Fruit fly (Drosophila melanogaster) whole organism, pupa: ENCODE results near the gene CG33514.

Experiments used
- CG10348 ChIP-seq: fragments of 200-800 bp; sonication (Bioruptor generic); IDR thresholded peaks from 2 replicates; pipeline ENCODE4 v1.3.6; 2022; ENCODE audit warnings: missing biosample characterization, missing genetic modification characterization
- CG12605 ChIP-seq: fragments of 200-800 bp; sonication (Bioruptor generic); IDR thresholded peaks from 2 replicates; pipeline ENCODE4 v1.3.6; 2022; ENCODE audit warnings: missing biosample characterization, missing genetic modification characterization
- CG13204 ChIP-seq: fragments of 200-800 bp; sonication (Bioruptor generic); optimal IDR thresholded peaks from 2 replicates; lab custom pipeline; 2018; ENCODE audit warnings: missing biosample characterization, mild to moderate bottlenecking, missing genetic modification characterization, moderate library complexity
- CG14655 ChIP-seq: fragments of 200-800 bp; sonication (Bioruptor generic); optimal IDR thresholded peaks from 3 replicates; lab custom pipeline; 2017; ENCODE audit warnings: mild to moderate bottlenecking, missing biosample characterization, missing genetic modification reagents, missing genetic modification characterization
- CG15710 ChIP-seq: fragments of 200-800 bp; sonication (Bioruptor generic); optimal IDR thresholded peaks from 2 replicates; lab custom pipeline; 2018; ENCODE audit warnings: missing biosample characterization, mild to moderate bottlenecking, missing genetic modification characterization, moderate library complexity
- CG17806 ChIP-seq: fragments of 200-800 bp; sonication (Bioruptor generic); optimal IDR thresholded peaks from 2 replicates; lab custom pipeline; 2018; ENCODE audit warnings: missing biosample characterization, mild to moderate bottlenecking, missing genetic modification characterization, moderate library complexity
- CG32121 ChIP-seq: fragments of 200-800 bp; sonication (Bioruptor generic); IDR thresholded peaks from 2 replicates; pipeline ENCODE4 v1.3.6; 2022; ENCODE audit warnings: missing biosample characterization, missing genetic modification characterization
- CG34367 ChIP-seq: fragments of 200-800 bp; sonication (Bioruptor generic); optimal IDR thresholded peaks from 2 replicates; lab custom pipeline; 2018; ENCODE audit warnings: missing biosample characterization, mild to moderate bottlenecking, missing genetic modification characterization
- CG4496 ChIP-seq: fragments of 200-800 bp; sonication (Bioruptor generic); IDR thresholded peaks from 3 replicates; pipeline ENCODE4 v1.3.6; 2022; ENCODE audit warnings: missing biosample characterization, missing genetic modification characterization
- CG8159 ChIP-seq: fragments of 200-800 bp; sonication (Bioruptor generic); optimal IDR thresholded peaks from 3 replicates; lab custom pipeline; 2018; ENCODE audit warnings: missing biosample characterization, mild to moderate bottlenecking, missing genetic modification characterization, moderate library complexity
- CG8301 ChIP-seq: fragments of 200-800 bp; sonication (Bioruptor generic); optimal IDR thresholded peaks from 2 replicates; lab custom pipeline; 2018; ENCODE audit warnings: missing biosample characterization, mild to moderate bottlenecking, missing genetic modification characterization
- CG9948 ChIP-seq: fragments of 200-800 bp; sonication (Bioruptor generic); optimal IDR thresholded peaks from 2 replicates; lab custom pipeline; 2018; ENCODE audit warnings: missing biosample characterization, mild to moderate bottlenecking, missing genetic modification characterization, moderate library complexity
- D1 ChIP-seq: fragments of 200-800 bp; sonication (Bioruptor generic); optimal IDR thresholded peaks from 2 replicates; lab custom pipeline; 2018; ENCODE audit warnings: missing biosample characterization, mild to moderate bottlenecking, missing genetic modification characterization, moderate library complexity
- EcR ChIP-seq: fragments of 200-800 bp; sonication (Bioruptor generic); optimal IDR thresholded peaks from 3 replicates; lab custom pipeline; 2019; ENCODE audit warnings: missing biosample characterization, missing genetic modification characterization, mild to moderate bottlenecking, moderate library complexity, missing genetic modification reagents
- Ets98B ChIP-seq: fragments of 200-800 bp; sonication (Bioruptor generic); IDR thresholded peaks from 2 replicates; pipeline ENCODE4 v1.3.6; 2022; ENCODE audit warnings: missing biosample characterization, missing genetic modification characterization
- Pif1A ChIP-seq: fragments of 200-800 bp; sonication (Bioruptor generic); optimal IDR thresholded peaks from 3 replicates; lab custom pipeline; 2016; ENCODE audit warnings: missing biosample characterization, missing genetic modification characterization
- Pif1B ChIP-seq: fragments of 200-800 bp; sonication (Bioruptor generic); optimal IDR thresholded peaks from 3 replicates; lab custom pipeline; 2016; ENCODE audit warnings: missing biosample characterization, missing genetic modification characterization
- fd96Ca ChIP-seq: fragments of 200-800 bp; sonication (Bioruptor generic); IDR thresholded peaks from 3 replicates; pipeline ENCODE4 v1.3.6; 2022; ENCODE audit warnings: missing biosample characterization, missing genetic modification characterization
- gl ChIP-seq: fragments of 200-800 bp; sonication (Bioruptor generic); optimal IDR thresholded peaks from 2 replicates; lab custom pipeline; 2018; ENCODE audit warnings: missing biosample characterization, mild to moderate bottlenecking, missing genetic modification characterization
- rn ChIP-seq: fragments of 200-800 bp; sonication (Bioruptor generic); IDR thresholded peaks from 2 replicates; pipeline ENCODE4 v1.3.6; 2022; ENCODE audit warnings: missing biosample characterization, missing genetic modification characterization

Gene CG33514

dm6 chr3L:4352649-4353048 lies 12.6 kb upstream of the CG33514 start:
- TF ChIP-seq EcR (GFP tag; lab: Kevin White, UChicago), result peak; percentile 36
- no peak for TF ChIP-seq CG15710 (tag; lab: Kevin White, UChicago)

dm6 chr3L:4353657-4354075 lies 11.6 kb upstream of the CG33514 start:
- peak; percentile 54 for TF ChIP-seq CG8159 (tag; lab: Kevin White, UChicago)
- peak; percentile 34 for TF ChIP-seq Pif1A (GFP tag; lab: Kevin White, UChicago)
- peak; percentile 40 for TF ChIP-seq CG14655 (GFP tag; lab: Kevin White, UChicago)
- no peak for TF ChIP-seq rn
- TF ChIP-seq CG15710 (tag; lab: Kevin White, UChicago), result no peak
- TF ChIP-seq CG9948 (tag; lab: Kevin White, UChicago), result peak; percentile 38
- peak; percentile 21 for TF ChIP-seq CG17806 (tag; lab: Kevin White, UChicago)
- TF ChIP-seq CG12605, result no peak
- peak; percentile 52; the same call in 1 of the 3 replicates for TF ChIP-seq CG4496 (GFP tag; lab: Robert Waterston, UW)
- 0 out of 2 replicates have a peak, but pooled peaks have one; percentile 10 for TF ChIP-seq Ets98B (GFP tag; lab: Robert Waterston, UW)
- no peak for TF ChIP-seq CG34367
- TF ChIP-seq fd96Ca (GFP tag; lab: Robert Waterston, UW), result 0 out of 3 replicates have a peak, but pooled peaks have one; percentile 41

- TF ChIP-seq fd96Ca (GFP tag; lab: Robert Waterston, UW) (no peak), EcR (GFP tag; lab: Kevin White, UChicago) (no peak), CG14655 (GFP tag; lab: Kevin White, UChicago) (no peak), CG8159 (tag; lab: Kevin White, UChicago) (no peak), CG13204 (no peak), CG10348 (no peak), Pif1B (GFP tag; lab: Kevin White, UChicago) (no peak), CG32121 (GFP tag; lab: Robert Waterston, UW) (no peak), gl (tag; lab: Kevin White, UChicago) (no peak), CG9948 (tag; lab: Kevin White, UChicago) (no peak), CG34367 (no peak), Ets98B (GFP tag; lab: Robert Waterston, UW) (no peak), CG17806 (tag; lab: Kevin White, UChicago) (no peak)
These were observed 10.2 kb upstream of the CG33514 start for dm6 chr3L:4354898-4355627.

- TF ChIP-seq gl (tag; lab: Kevin White, UChicago) (no peak), CG9948 (tag; lab: Kevin White, UChicago) (no peak), Ets98B (GFP tag; lab: Robert Waterston, UW) (no peak), Pif1A (GFP tag; lab: Kevin White, UChicago) (no peak), fd96Ca (GFP tag; lab: Robert Waterston, UW) (no peak), CG8159 (tag; lab: Kevin White, UChicago) (no peak), EcR (GFP tag; lab: Kevin White, UChicago) (no peak), CG10348 (no peak), CG15710 (tag; lab: Kevin White, UChicago) (no peak), CG12605 (no peak), D1 (tag; lab: Kevin White, UChicago) (no peak), CG14655 (GFP tag; lab: Kevin White, UChicago) (no peak), rn (no peak), CG34367 (no peak)
These were observed 8.2 kb upstream of the CG33514 start for dm6 chr3L:4356986-4357385.

dm6 chr3L:4357705-4358131 lies 7.5 kb upstream of the CG33514 start:
- no peak for TF ChIP-seq CG9948 (tag; lab: Kevin White, UChicago)
- no peak for TF ChIP-seq CG14655 (GFP tag; lab: Kevin White, UChicago)
- no peak for TF ChIP-seq fd96Ca (GFP tag; lab: Robert Waterston, UW)
- no peak for TF ChIP-seq rn
- TF ChIP-seq Pif1A (GFP tag; lab: Kevin White, UChicago), result no peak
- TF ChIP-seq CG17806 (tag; lab: Kevin White, UChicago), result no peak
- no peak for TF ChIP-seq CG10348
- TF ChIP-seq Pif1B (GFP tag; lab: Kevin White, UChicago), result no peak
- no peak for TF ChIP-seq CG8301 (tag; lab: Kevin White, UChicago)
- no peak for TF ChIP-seq CG34367

dm6 chr3L:4359688-4360375 lies 5.4 kb upstream of the CG33514 start:
- TF ChIP-seq rn (no peak), CG32121 (GFP tag; lab: Robert Waterston, UW) (no peak), Pif1B (GFP tag; lab: Kevin White, UChicago) (no peak), CG8159 (tag; lab: Kevin White, UChicago) (no peak), EcR (GFP tag; lab: Kevin White, UChicago) (peak; percentile 59), CG9948 (tag; lab: Kevin White, UChicago) (no peak), Ets98B (GFP tag; lab: Robert Waterston, UW) (no peak), CG4496 (GFP tag; lab: Robert Waterston, UW) (no peak), CG34367 (no peak)
